Fruit fly (Drosophila melanogaster) whole organism, embryonic: Measurements from ENCODE around the gene Ublcp1.

Experiments
- Antp ChIP-seq: fragments of 200-800 bp; sonication (Bioruptor generic); optimal IDR thresholded peaks from 3 replicates; lab custom pipeline; 2016; ENCODE audit warnings: missing biosample characterization, missing genetic modification characterization
- BEAF-32 ChIP-seq: fragments of 200-800 bp; sonication (Bioruptor generic); optimal IDR thresholded peaks from 3 replicates; lab custom pipeline; 2017; ENCODE audit warnings: missing biosample characterization, missing genetic modification characterization, mild to moderate bottlenecking, moderate library complexity, missing genetic modification reagents
- C15 ChIP-seq: fragments of 200-800 bp; sonication (Bioruptor generic); IDR thresholded peaks from 3 replicates; pipeline ENCODE4 v1.3.6; 2022; ENCODE audit warnings: missing biosample characterization, missing genetic modification characterization
- CG10462 ChIP-seq: fragments of 200-800 bp; sonication (Bioruptor generic); optimal IDR thresholded peaks from 2 replicates; lab custom pipeline; 2016; ENCODE audit warnings: missing biosample characterization, missing genetic modification characterization
- CG11247 ChIP-seq: fragments of 200-800 bp; sonication (Bioruptor generic); IDR thresholded peaks from 2 replicates; pipeline ENCODE4 v1.3.6; 2022; ENCODE audit warnings: missing biosample characterization, missing genetic modification characterization
- CG11456 ChIP-seq: fragments of 200-800 bp; sonication (Bioruptor generic); IDR thresholded peaks from 3 replicates; pipeline ENCODE4 v1.3.6; 2022; ENCODE audit warnings: missing biosample characterization, missing genetic modification characterization
- CG11695 ChIP-seq: fragments of 200-800 bp; sonication (Bioruptor generic); IDR thresholded peaks from 3 replicates; pipeline ENCODE4 v1.3.6; 2022; ENCODE audit warnings: missing biosample characterization, missing genetic modification characterization
- CG12071 ChIP-seq: fragments of 200-800 bp; sonication (Bioruptor generic); optimal IDR thresholded peaks from 3 replicates; lab custom pipeline; 2018; ENCODE audit warnings: missing biosample characterization, mild to moderate bottlenecking, missing genetic modification characterization
- CG14014 ChIP-seq: fragments of 200-800 bp; sonication (Bioruptor generic); IDR thresholded peaks from 2 replicates; pipeline ENCODE4 v1.3.6; 2022; ENCODE audit warnings: missing biosample characterization, missing genetic modification characterization
- CG15696 ChIP-seq: fragments of 200-800 bp; sonication (Bioruptor generic); optimal IDR thresholded peaks from 2 replicates; lab custom pipeline; 2019; ENCODE audit warnings: missing biosample characterization, mild to moderate bottlenecking, missing genetic modification characterization, moderate library complexity
- CG18599 ChIP-seq: fragments of 200-800 bp; sonication (Bioruptor generic); optimal IDR thresholded peaks from 3 replicates; lab custom pipeline; 2017; ENCODE audit warnings: missing biosample characterization, missing genetic modification characterization, mild to moderate bottlenecking, moderate library complexity, missing genetic modification reagents
- CG30431 ChIP-seq: fragments of 200-800 bp; sonication (Bioruptor generic); optimal IDR thresholded peaks from 2 replicates; lab custom pipeline; 2017; ENCODE audit warnings: missing biosample characterization, missing genetic modification characterization
- CG31224 ChIP-seq: fragments of 200-800 bp; sonication (Bioruptor generic); IDR thresholded peaks from 2 replicates; pipeline ENCODE4 v1.3.6; 2022; ENCODE audit warnings: missing biosample characterization, missing genetic modification characterization
- CG5245 ChIP-seq: fragments of 200-800 bp; sonication (Bioruptor generic); optimal IDR thresholded peaks from 3 replicates; lab custom pipeline; 2016; ENCODE audit warnings: missing biosample characterization, missing genetic modification characterization
- CG7271 ChIP-seq: fragments of 200-800 bp; sonication (Bioruptor generic); optimal IDR thresholded peaks from 2 replicates; lab custom pipeline; 2018; ENCODE audit warnings: missing biosample characterization, mild to moderate bottlenecking, missing genetic modification characterization, moderate library complexity
- CG7372 ChIP-seq: fragments of 200-800 bp; sonication (Bioruptor generic); IDR thresholded peaks from 2 replicates; pipeline ENCODE4 v1.3.6; 2022; ENCODE audit warnings: missing biosample characterization, missing genetic modification characterization
- CG8089 ChIP-seq: fragments of 200-800 bp; sonication (Bioruptor generic); optimal IDR thresholded peaks from 3 replicates; lab custom pipeline; 2016; ENCODE audit warnings: missing biosample characterization, missing genetic modification characterization
- CG8478 ChIP-seq: fragments of >200 bp; optimal IDR thresholded peaks from 2 replicates; lab custom pipeline; 2018
- CrebB ChIP-seq: fragments of 200-800 bp; sonication (Bioruptor generic); optimal IDR thresholded peaks from 3 replicates; lab custom pipeline; 2018; ENCODE audit warnings: missing biosample characterization, mild to moderate bottlenecking, missing genetic modification characterization
- Dek ChIP-seq: fragments of 200-800 bp; sonication (Bioruptor generic); optimal IDR thresholded peaks from 3 replicates; lab custom pipeline; 2019; ENCODE audit warnings: missing biosample characterization, mild to moderate bottlenecking, missing genetic modification characterization, moderate library complexity
- E2f1 ChIP-seq: fragments of 200-800 bp; sonication (Bioruptor generic); IDR thresholded peaks from 2 replicates; pipeline ENCODE4 v1.3.6; 2022; ENCODE audit warnings: missing biosample characterization, missing genetic modification characterization
- Fer3 ChIP-seq: fragments of 200-800 bp; sonication (Bioruptor generic); optimal IDR thresholded peaks from 2 replicates; lab custom pipeline; 2018; ENCODE audit warnings: missing biosample characterization, mild to moderate bottlenecking, missing genetic modification characterization, moderate library complexity
- Gug ChIP-seq: fragments of 200-800 bp; sonication (Bioruptor generic); IDR thresholded peaks from 4 replicates; pipeline ENCODE4 v1.3.6; 2022; ENCODE audit warnings: missing biosample characterization, missing genetic modification characterization
- HLH54F ChIP-seq: fragments of 200-800 bp; sonication (Bioruptor generic); optimal IDR thresholded peaks from 3 replicates; lab custom pipeline; 2016; ENCODE audit warnings: missing biosample characterization, missing genetic modification characterization
- Lhr ChIP-seq: fragments of 200-800 bp; sonication (Bioruptor generic); optimal IDR thresholded peaks from 3 replicates; lab custom pipeline; 2017; ENCODE audit warnings: mild to moderate bottlenecking, missing biosample characterization, missing genetic modification reagents, missing genetic modification characterization
- Mad ChIP-seq: fragments of 200-800 bp; sonication (Bioruptor generic); optimal IDR thresholded peaks from 2 replicates; lab custom pipeline; 2016; ENCODE audit warnings: missing biosample characterization, missing genetic modification characterization
- Meics ChIP-seq: fragments of 200-800 bp; sonication (Bioruptor generic); optimal IDR thresholded peaks from 2 replicates; lab custom pipeline; 2017; ENCODE audit warnings: missing biosample characterization, mild to moderate bottlenecking, missing genetic modification characterization
- NfI ChIP-seq: fragments of 200-800 bp; sonication (Bioruptor generic); optimal IDR thresholded peaks from 3 replicates; lab custom pipeline; 2018; ENCODE audit warnings: missing biosample characterization, mild to moderate bottlenecking, missing genetic modification characterization, moderate library complexity
- Taf1 ChIP-seq: fragments of 200-800 bp; sonication (Bioruptor generic); IDR thresholded peaks from 2 replicates; pipeline ENCODE4 v1.3.6; 2022; ENCODE audit warnings: missing biosample characterization, missing genetic modification characterization
- Xrp1 ChIP-seq: fragments of 200-800 bp; sonication (Bioruptor generic); IDR thresholded peaks from 2 replicates; pipeline ENCODE4 v1.3.6; 2022; ENCODE audit warnings: missing biosample characterization, missing genetic modification characterization
- ap ChIP-seq: fragments of 200-800 bp; sonication (Bioruptor generic); IDR thresholded peaks from 2 replicates; pipeline ENCODE4 v1.3.6; 2022; ENCODE audit warnings: missing biosample characterization, missing genetic modification characterization
- btn ChIP-seq: fragments of 200-800 bp; sonication (Bioruptor generic); optimal IDR thresholded peaks from 2 replicates; lab custom pipeline; 2016; ENCODE audit warnings: missing biosample characterization, missing genetic modification characterization
- cad ChIP-seq: fragments of >200 bp; optimal IDR thresholded peaks from 2 replicates; lab custom pipeline; 2017; ENCODE audit warnings: missing biosample characterization, missing genetic modification characterization
- chn ChIP-seq: fragments of 200-800 bp; sonication (Bioruptor generic); optimal IDR thresholded peaks from 2 replicates; lab custom pipeline; 2016; ENCODE audit warnings: missing biosample characterization, missing genetic modification characterization
- crc ChIP-seq: fragments of 200-800 bp; sonication (Bioruptor generic); optimal IDR thresholded peaks from 2 replicates; lab custom pipeline; 2016; ENCODE audit warnings: missing biosample characterization, missing genetic modification characterization
- eve ChIP-seq, 2 experiments: fragments of >200 bp; optimal IDR thresholded peaks; 2 replicates each; lab custom pipeline; 2017; ENCODE audit warnings: missing biosample characterization in 2 of 2, missing genetic modification characterization in 2 of 2
- gfzf ChIP-seq: fragments of 200-800 bp; sonication (Bioruptor generic); optimal IDR thresholded peaks from 2 replicates; lab custom pipeline; 2016; ENCODE audit warnings: missing biosample characterization, mild to moderate bottlenecking, missing genetic modification characterization, moderate library complexity
- gsb ChIP-seq: fragments of 200-800 bp; sonication (Bioruptor generic); IDR thresholded peaks from 2 replicates; pipeline ENCODE4 v1.3.6; 2022; ENCODE audit warnings: missing biosample characterization, missing genetic modification characterization
- hbn ChIP-seq: fragments of 200-800 bp; sonication (Bioruptor generic); IDR thresholded peaks from 2 replicates; pipeline ENCODE4 v1.3.6; 2022; ENCODE audit warnings: missing biosample characterization, missing genetic modification characterization; ENCODE audit not compliant: partially characterized antibody
- inv ChIP-seq: fragments of 200-800 bp; sonication (Bioruptor generic); IDR thresholded peaks from 2 replicates; pipeline ENCODE4 v1.3.6; 2022; ENCODE audit warnings: missing biosample characterization, missing genetic modification characterization; ENCODE audit not compliant: partially characterized antibody
- klu ChIP-seq: fragments of 200-800 bp; sonication (Bioruptor generic); IDR thresholded peaks from 2 replicates; pipeline ENCODE4 v1.3.6; 2022; ENCODE audit warnings: missing biosample characterization, missing genetic modification characterization
- lbe ChIP-seq: fragments of 200-800 bp; sonication (Bioruptor generic); optimal IDR thresholded peaks from 2 replicates; lab custom pipeline; 2016; ENCODE audit warnings: missing biosample characterization, mild to moderate bottlenecking, missing genetic modification characterization
- pan ChIP-seq, 4 experiments: fragments of >200 bp in 3 of 4; fragments of 200-800 bp in 1 of 4; sonication (Bioruptor generic) in 1 of 4; optimal IDR thresholded peaks in 3 of 4; IDR thresholded peaks in 1 of 4; 2 replicates each; pipeline versions ENCODE4 v1.3.6 to Lab custom; 2017 to 2022; ENCODE audit warnings: missing biosample characterization in 2 of 4, missing genetic modification characterization in 2 of 4, mixed read lengths in 1 of 4
- pnt ChIP-seq: fragments of 200-800 bp; sonication (Bioruptor generic); optimal IDR thresholded peaks from 3 replicates; lab custom pipeline; 2016; ENCODE audit warnings: missing biosample characterization, missing genetic modification characterization
- ranshi ChIP-seq: fragments of 200-800 bp; sonication (Bioruptor generic); IDR thresholded peaks from 2 replicates; pipeline ENCODE4 v1.3.6; 2022; ENCODE audit warnings: missing biosample characterization, missing genetic modification characterization
- rib ChIP-seq: fragments of 200-800 bp; sonication (Bioruptor generic); IDR thresholded peaks from 2 replicates; pipeline ENCODE4 v1.3.6; 2022; ENCODE audit warnings: missing biosample characterization, missing genetic modification characterization
- sisA ChIP-seq: fragments of 200-800 bp; sonication (Bioruptor generic); IDR thresholded peaks from 2 replicates; pipeline ENCODE4 v1.3.6; 2022; ENCODE audit warnings: missing biosample characterization, missing genetic modification characterization
- slou ChIP-seq: fragments of 200-800 bp; sonication (Bioruptor generic); optimal IDR thresholded peaks from 3 replicates; lab custom pipeline; 2016; ENCODE audit warnings: missing biosample characterization, missing genetic modification characterization
- sug ChIP-seq: fragments of 200-800 bp; optimal IDR thresholded peaks from 2 replicates; lab custom pipeline; 2019; ENCODE audit warnings: missing biosample characterization, mild to moderate bottlenecking, missing genetic modification characterization, moderate library complexity
- toy ChIP-seq: fragments of 200-800 bp; sonication (Bioruptor generic); IDR thresholded peaks from 2 replicates; pipeline ENCODE4 v1.3.6; 2022; ENCODE audit warnings: missing biosample characterization, missing genetic modification characterization
- unc-4 ChIP-seq: fragments of 200-800 bp; sonication (Bioruptor generic); IDR thresholded peaks from 2 replicates; pipeline ENCODE4 v1.3.6; 2022; ENCODE audit warnings: missing biosample characterization, missing genetic modification characterization; ENCODE audit not compliant: partially characterized antibody
- wek ChIP-seq: fragments of 200-800 bp; sonication (Bioruptor generic); optimal IDR thresholded peaks from 3 replicates; lab custom pipeline; 2018; ENCODE audit warnings: missing biosample characterization, mild to moderate bottlenecking, missing genetic modification characterization, moderate library complexity

Ublcp1 gene

DNA sequence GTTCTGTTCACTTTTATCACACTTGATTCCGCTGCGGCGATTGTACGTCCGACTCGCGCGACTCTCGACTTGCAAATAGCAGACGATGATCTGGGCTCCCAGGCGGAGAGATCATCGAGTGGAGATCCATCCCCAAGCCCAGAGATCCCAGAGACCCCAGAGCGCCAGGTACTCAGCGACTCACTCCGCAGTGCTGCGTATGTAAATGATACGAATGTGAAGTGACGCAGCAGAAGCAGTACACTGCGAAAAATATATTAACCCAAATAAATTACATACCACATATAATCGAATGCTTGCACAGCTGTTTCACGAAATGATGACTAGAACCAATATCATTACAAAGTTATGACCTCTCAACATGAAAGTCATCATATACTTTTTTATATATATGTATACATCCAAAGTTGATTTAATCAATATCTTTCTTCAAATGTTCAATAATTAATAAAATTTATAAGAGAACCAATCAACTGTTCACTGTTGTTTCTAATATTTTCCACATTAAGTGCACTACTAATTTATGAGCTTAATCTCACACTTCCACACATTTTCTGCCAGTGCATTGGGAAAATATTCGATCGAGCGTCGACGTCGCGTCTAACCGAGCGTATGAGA lies 6.0 kb downstream of the Ublcp1 start, which contains the start of gene CG17111 (continued):
- TF ChIP-seq unc-4 (GFP tag; lab: Robert Waterston, UW) (no peak), CG15696 (tag; lab: Kevin White, UChicago) (no peak), Antp (GFP tag; lab: Kevin White, UChicago) (no peak), CG8478 (no peak), CG8089 (GFP tag; lab: Kevin White, UChicago) (no peak), CG11247 (no peak), cad (GFP tag; lab: Kevin White, UChicago) (no peak), CG7372 (GFP tag; lab: Robert Waterston, UW) (no peak), lbe (GFP tag; lab: Kevin White, UChicago) (no peak), Xrp1 (GFP tag; lab: Robert Waterston, UW) (no peak), CG5245 (peak; percentile 0), klu (GFP tag; lab: Robert Waterston, UW) (no peak), ap (GFP tag; lab: Robert Waterston, UW) (no peak), hbn (no peak), CG30431 (GFP tag; lab: Kevin White, UChicago) (no peak), CG7271 (tag; lab: Kevin White, UChicago) (no peak), ranshi (GFP tag; lab: Robert Waterston, UW) (no peak), eve (GFP tag; optimal IDR thresholded peaks at IDR 0.05; lab: Kevin White, UChicago) (no peak), NfI (GFP tag; lab: Kevin White, UChicago) (no peak), CG10462 (GFP tag; lab: Kevin White, UChicago) (no peak), wek (GFP tag; lab: Kevin White, UChicago) (no peak), Lhr (no peak), gfzf (GFP tag; lab: Kevin White, UChicago) (no peak), slou (GFP tag; lab: Kevin White, UChicago) (no peak), Meics (GFP tag; lab: Kevin White, UChicago) (peak; percentile 36), CG14014 (GFP tag; lab: Robert Waterston, UW) (no peak), sug (tag; lab: Kevin White, UChicago) (no peak), pan (optimal IDR thresholded peaks at IDR 0.05; lab: Kevin White, UChicago) (no peak), pan (GFP tag; optimal IDR thresholded peaks at IDR 0.05 in 1 of 2, IDR thresholded peaks at IDR 0.05 in 1 of 2) (peak in 1 of 2 experiments; percentile 30), BEAF-32 (GFP tag; lab: Kevin White, UChicago) (no peak), inv (GFP tag; lab: Robert Waterston, UW) (no peak), C15 (GFP tag; lab: Robert Waterston, UW) (no peak), gsb (no peak), CG11695 (GFP tag; lab: Robert Waterston, UW) (0 out of 3 replicates have a peak, but pooled peaks have one; percentile 12), E2f1 (no peak), btn (GFP tag; lab: Kevin White, UChicago) (no peak), Dek (tag; lab: Kevin White, UChicago) (peak; percentile 4), CG11456 (no peak), crc (no peak), pnt (GFP tag; lab: Kevin White, UChicago) (no peak), chn (no peak), Taf1 (GFP tag; lab: Robert Waterston, UW) (no peak), CG12071 (GFP tag; lab: Kevin White, UChicago) (no peak), Gug (GFP tag; lab: Robert Waterston, UW) (no peak), Fer3 (tag; lab: Kevin White, UChicago) (no peak), toy (GFP tag; lab: Robert Waterston, UW) (no peak), Mad (GFP tag; lab: Kevin White, UChicago) (no peak), HLH54F (GFP tag; lab: Kevin White, UChicago) (no peak), sisA (GFP tag; lab: Robert Waterston, UW) (no peak), rib (GFP tag; lab: Robert Waterston, UW) (no peak), CrebB (tag; lab: Kevin White, UChicago) (no peak), CG31224 (GFP tag; lab: Robert Waterston, UW) (no peak), CG18599 (peak; percentile 46)
